Fruit fly (Drosophila melanogaster) whole organism, pupa: ENCODE measurements around the gene Prosalpha6.

ENCODE experiments used
- CG14655 ChIP-seq: fragments of 200-800 bp; sonication (Bioruptor generic); optimal IDR thresholded peaks from 3 replicates; lab custom pipeline; 2017; ENCODE audit warnings: mild to moderate bottlenecking, missing biosample characterization, missing genetic modification reagents, missing genetic modification characterization
- CG8159 ChIP-seq: fragments of 200-800 bp; sonication (Bioruptor generic); optimal IDR thresholded peaks from 3 replicates; lab custom pipeline; 2018; ENCODE audit warnings: missing biosample characterization, mild to moderate bottlenecking, missing genetic modification characterization, moderate library complexity
- CG8301 ChIP-seq: fragments of 200-800 bp; sonication (Bioruptor generic); optimal IDR thresholded peaks from 2 replicates; lab custom pipeline; 2018; ENCODE audit warnings: missing biosample characterization, mild to moderate bottlenecking, missing genetic modification characterization
- D1 ChIP-seq: fragments of 200-800 bp; sonication (Bioruptor generic); optimal IDR thresholded peaks from 2 replicates; lab custom pipeline; 2018; ENCODE audit warnings: missing biosample characterization, mild to moderate bottlenecking, missing genetic modification characterization, moderate library complexity
- EcR ChIP-seq: fragments of 200-800 bp; sonication (Bioruptor generic); optimal IDR thresholded peaks from 3 replicates; lab custom pipeline; 2019; ENCODE audit warnings: missing biosample characterization, missing genetic modification characterization, mild to moderate bottlenecking, moderate library complexity, missing genetic modification reagents
- Ets98B ChIP-seq: fragments of 200-800 bp; sonication (Bioruptor generic); IDR thresholded peaks from 2 replicates; pipeline ENCODE4 v1.3.6; 2022; ENCODE audit warnings: missing biosample characterization, missing genetic modification characterization

dm6 chr2L:10265129-10265528 is 44.0 kb downstream of the Prosalpha6 start, which contains the start of gene Mob3:
- TF ChIP-seq EcR (GFP tag; lab: Kevin White, UChicago) = no peak
- TF ChIP-seq CG14655 (GFP tag; lab: Kevin White, UChicago) = no peak
- no peak for TF ChIP-seq CG8159 (tag; lab: Kevin White, UChicago)
- TF ChIP-seq Ets98B (GFP tag; lab: Robert Waterston, UW) = no peak
- TF ChIP-seq D1 (tag; lab: Kevin White, UChicago) = no peak
- no peak for TF ChIP-seq CG8301
